Worm (Caenorhabditis elegans) whole organism, L4/young adult: ENCODE measurements around the gene ccep-135.

Experiments
- W03F9.2 ChIP-seq: fragments of 150-350 bp; optimal IDR thresholded peaks from 2 replicates; lab custom pipeline; 2014; ENCODE audit warnings: missing biosample characterization, missing genetic modification characterization
- dao-5 ChIP-seq: sonication (generic microtip); optimal IDR thresholded peaks from 2 replicates; lab custom pipeline; 2016; ENCODE audit warnings: missing genotype, missing genetic modification characterization, moderate library complexity, missing compliant biosample characterization
- him-1 ChIP-seq: sonication (generic microtip); optimal IDR thresholded peaks from 2 replicates; lab custom pipeline; 2016; ENCODE audit warnings: missing genotype, missing genetic modification reagents, missing genetic modification characterization, missing compliant biosample characterization

The ccep-135 gene

DNA sequence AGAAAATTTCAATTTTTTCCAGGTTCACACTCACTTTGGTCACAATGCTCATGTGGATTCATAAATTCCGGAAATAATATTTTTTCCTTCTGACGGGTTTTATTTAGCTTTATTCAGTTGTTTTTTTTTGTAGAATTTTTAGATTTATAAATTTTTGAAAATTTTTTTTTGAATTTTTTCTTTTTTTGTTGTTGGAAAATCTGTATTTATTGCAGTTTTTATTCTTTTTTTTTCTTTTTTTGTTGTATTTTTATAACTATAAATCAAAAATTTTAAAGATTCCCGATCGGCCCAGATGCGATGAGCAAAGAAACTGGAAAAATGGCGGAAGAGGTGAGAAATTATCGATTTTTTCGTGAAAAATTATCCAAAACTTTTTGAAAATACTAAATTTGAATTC is at the start of gene ccep-135:
ccep-135 (plus strand) TSS at position 301 of the 400 bp plus-strand sequence.
- TF ChIP-seq him-1 (tag; lab: Kevin White, UChicago), result no peak
- TF ChIP-seq W03F9.2 (tag; lab: Kevin White, UChicago), result no peak
- TF ChIP-seq dao-5 (tag; lab: Kevin White, UChicago), result no peak

DNA sequence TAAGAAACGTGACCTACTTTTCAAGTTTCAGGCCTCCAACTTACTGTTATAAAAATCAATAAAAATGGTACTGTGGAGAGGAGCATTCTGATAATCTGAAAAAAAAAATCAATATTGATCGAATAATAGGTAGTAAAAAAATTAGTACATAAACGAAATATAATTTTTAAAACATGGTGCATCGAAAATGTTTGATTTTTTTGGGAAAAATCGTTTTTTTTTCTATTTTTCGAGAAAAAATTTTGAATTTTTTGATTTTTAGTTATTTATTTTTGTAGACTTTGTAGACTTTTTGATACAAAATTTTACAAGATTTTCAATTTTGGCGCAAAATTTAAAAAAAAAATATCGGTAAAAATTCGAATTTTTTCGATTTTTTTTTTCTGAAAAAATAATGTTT is 44.6 kb upstream of the ccep-135 start, which contains the start of gene cutl-25:
cutl-25 (minus strand) TSS at position 101 of the 400 bp plus-strand sequence.
- no peak for TF ChIP-seq dao-5 (tag; lab: Kevin White, UChicago)
- TF ChIP-seq W03F9.2 (tag; lab: Kevin White, UChicago), result no peak
- TF ChIP-seq him-1 (tag; lab: Kevin White, UChicago), result no peak

DNA sequence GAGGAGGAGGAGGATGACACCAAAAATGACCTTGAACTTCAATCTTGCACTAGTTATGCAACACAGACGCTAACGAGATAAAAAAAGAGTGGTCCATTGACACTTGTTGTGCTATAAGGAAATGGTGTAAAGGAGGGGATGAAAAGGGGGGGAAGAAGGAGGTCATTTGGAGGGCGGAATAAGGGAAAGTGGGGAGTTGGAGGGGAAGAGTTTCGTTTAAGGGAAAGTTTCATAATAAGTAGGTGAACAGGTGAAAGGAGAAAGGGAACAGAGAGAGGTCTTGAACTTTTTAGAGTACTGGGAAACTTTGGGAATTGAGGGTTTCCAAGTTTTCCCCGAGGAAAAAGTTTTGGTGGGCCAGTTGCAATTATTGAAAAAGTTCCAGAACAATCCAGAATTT is 43.8 kb upstream of the ccep-135 start:
- TF ChIP-seq W03F9.2 (tag; lab: Kevin White, UChicago), result no peak
- TF ChIP-seq him-1 (tag; lab: Kevin White, UChicago), result no peak
- TF ChIP-seq dao-5 (tag; lab: Kevin White, UChicago), result no peak

DNA sequence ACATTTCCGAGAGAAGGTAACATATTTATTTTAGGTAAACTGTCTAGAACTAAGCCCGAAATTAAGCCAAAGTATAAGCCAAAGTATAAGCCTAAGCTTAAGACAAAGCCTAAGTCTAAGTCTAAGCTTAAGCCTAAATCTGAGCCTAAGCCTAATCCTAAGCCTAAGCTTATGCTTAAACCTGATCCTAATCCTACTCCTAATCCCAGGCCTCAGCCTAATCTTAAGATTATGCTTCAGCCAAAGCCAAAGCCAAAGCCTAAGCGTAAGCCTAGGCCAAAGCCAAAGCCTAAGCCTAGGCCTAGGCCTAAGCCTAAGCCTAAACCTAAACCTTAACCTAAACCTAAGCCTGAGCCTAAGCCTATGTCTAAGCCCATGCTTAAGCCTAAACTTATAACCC is 35.8 kb upstream of the ccep-135 start:
- TF ChIP-seq him-1 (tag; lab: Kevin White, UChicago) (no peak), dao-5 (tag; lab: Kevin White, UChicago) (no peak), W03F9.2 (tag; lab: Kevin White, UChicago) (no peak)

DNA sequence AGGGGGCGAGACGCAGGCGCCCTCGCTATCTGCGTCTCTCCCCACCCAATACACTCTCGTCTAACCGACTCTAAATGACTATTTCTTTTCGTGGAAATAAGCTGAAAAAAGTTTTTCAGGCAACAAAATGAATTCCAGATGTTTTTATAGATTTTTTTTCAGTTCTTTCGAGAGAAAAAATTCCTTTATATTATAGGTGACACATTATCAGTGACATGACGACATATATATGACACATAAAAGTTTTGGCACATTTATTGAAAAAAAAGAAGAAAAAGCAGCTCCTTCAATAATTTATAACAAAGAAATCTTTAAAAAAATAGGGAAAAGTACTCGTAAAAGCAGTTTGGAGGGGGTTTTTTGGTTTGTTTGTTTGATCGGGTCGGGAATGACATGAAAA is 31.4 kb upstream of the ccep-135 start, which contains the start of gene fipr-29:
fipr-29 (minus strand) TSS at position 101 of the 400 bp plus-strand sequence.
- TF ChIP-seq W03F9.2 (tag; lab: Kevin White, UChicago) (no peak), him-1 (tag; lab: Kevin White, UChicago) (no peak), dao-5 (tag; lab: Kevin White, UChicago) (no peak)

DNA sequence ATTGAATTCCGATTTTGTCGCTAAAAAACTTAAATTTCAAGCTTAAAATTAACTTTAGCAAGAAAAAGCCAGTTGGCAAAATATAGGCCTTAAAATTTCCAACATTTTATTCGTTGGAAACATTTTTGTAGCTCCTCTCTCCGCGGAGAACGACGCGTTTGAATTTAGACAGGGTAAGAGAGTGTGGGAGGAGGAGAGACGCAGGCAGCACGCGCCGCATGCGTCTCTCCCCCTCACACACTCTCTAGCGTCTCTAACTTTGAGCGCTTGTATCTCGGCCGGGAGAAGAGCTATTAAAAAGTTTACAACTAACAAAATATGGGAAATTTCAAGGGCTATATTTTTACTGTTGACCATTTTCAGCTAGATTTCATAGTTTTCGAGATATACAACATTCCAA is 30.4 kb upstream of the ccep-135 start:
- TF ChIP-seq W03F9.2 (tag; lab: Kevin White, UChicago), result no peak
- TF ChIP-seq him-1 (tag; lab: Kevin White, UChicago), result no peak
- no peak for TF ChIP-seq dao-5 (tag; lab: Kevin White, UChicago)

DNA sequence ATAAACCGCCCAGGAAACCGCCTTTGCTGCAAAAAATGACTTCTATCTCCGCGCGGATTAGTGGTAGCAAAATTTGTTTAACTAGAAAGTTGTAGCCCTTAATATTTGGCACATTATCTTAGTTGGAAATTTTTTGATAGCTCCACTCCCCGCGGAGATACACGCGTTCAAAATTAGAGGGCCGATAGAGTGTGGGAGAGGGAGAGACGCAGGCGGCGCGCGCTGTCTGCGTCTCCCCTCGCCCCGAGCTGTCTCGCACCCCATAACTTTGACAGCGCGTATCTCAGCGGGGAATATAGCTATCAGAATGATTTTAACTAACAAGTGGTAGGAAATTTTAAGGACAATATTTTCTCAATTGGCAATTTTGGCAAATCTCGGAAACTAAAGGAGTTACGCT is 28.6 kb upstream of the ccep-135 start:
- no peak for TF ChIP-seq W03F9.2 (tag; lab: Kevin White, UChicago)
- TF ChIP-seq him-1 (tag; lab: Kevin White, UChicago), result no peak
- TF ChIP-seq dao-5 (tag; lab: Kevin White, UChicago), result no peak

DNA sequence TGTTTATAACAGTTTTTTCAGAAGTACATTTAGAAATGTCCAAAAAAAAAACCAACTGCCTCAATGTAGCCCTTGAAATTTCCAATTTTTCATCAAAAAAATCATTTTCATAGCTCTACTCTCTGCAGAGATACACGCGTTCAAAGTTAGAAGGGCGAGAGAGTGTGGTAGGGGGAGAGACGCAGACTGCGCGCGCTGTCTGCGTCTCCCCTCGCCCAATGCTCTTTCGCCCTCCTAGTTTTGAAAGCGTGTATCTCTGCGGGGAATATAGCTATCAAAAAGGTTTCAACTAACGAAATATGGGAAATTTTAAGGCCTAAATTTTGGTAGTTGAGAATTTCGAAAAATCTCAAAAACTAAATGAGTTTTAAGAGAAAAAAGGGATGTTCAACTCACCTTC is 28.1 kb upstream of the ccep-135 start:
- TF ChIP-seq him-1 (tag; lab: Kevin White, UChicago) (no peak), W03F9.2 (tag; lab: Kevin White, UChicago) (no peak)

DNA sequence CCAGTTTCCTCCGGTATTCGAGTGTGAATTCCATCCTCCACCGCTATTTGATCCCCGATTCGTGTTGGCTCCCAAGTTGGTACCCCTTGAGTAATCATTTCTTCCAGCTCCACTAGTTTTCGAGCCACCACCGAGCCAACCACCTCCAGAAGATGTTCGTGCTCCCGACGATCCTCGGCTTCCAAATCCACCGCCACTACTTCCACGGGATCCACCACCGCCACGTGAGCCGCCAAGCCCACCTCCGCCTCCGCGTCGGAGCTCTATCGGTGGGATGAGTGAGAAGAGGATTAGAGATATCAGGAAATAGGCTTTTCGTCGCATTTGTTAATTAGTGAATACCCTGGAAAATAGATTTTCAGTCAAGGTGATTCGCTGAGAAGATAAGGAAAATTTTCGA is 27.7 kb upstream of the ccep-135 start, which contains the start of gene H06I04.6:
H06I04.6 (minus strand) TSS at position 345 of the 400 bp plus-strand sequence.
- no peak for TF ChIP-seq him-1 (tag; lab: Kevin White, UChicago)
- no peak for TF ChIP-seq W03F9.2 (tag; lab: Kevin White, UChicago)
- no peak for TF ChIP-seq dao-5 (tag; lab: Kevin White, UChicago)

DNA sequence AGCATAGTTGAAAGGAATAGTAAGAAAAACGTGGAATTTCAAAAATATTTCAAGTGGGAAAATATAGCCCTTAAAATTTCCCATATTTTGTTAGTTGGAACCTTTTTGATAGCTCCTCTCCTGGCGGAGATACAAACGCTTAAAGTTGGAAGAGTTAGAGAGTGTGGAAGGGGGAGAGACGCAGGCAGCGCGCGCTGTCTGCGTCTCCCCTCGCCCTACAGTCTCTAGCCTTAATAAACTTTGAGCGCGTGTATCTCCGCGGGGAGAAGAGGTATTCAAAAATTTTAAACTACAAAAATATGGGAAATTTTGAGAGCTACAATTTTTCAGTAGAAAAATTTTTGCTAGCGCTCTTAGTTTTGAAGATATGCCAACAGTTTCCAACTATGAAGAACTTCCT is 27.1 kb upstream of the ccep-135 start:
- TF ChIP-seq W03F9.2 (tag; lab: Kevin White, UChicago) (no peak), him-1 (tag; lab: Kevin White, UChicago) (no peak), dao-5 (tag; lab: Kevin White, UChicago) (no peak)

DNA sequence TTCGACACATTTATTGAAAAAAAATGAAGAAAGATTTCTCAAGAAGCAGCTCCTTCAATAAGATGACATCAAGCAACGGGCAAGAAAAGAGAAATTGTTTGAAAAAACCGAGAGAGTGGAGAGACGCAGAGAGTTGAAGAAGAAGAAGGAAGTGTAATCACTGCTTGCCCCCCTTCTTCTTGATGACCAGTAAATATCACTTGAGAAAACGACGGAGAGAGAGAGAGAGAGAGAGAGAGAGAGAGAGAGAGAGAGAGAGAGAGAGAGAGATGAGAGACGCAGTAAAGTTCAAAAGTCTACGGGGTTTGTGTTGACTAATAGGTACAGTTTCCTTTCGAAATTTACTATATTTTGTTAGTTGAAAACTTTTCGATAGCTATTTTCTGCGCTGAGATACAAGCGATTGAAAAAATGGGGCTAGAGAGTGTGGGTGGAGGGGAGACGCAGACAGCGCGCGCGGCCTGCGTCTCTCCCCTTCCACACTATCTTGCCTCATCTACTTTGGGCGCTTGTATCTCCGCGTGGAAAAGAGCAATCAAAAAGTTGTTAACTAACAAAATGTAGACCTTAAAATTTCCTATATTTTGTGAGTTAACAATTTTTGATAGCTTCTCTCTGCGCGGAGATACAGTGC is 25.7 kb upstream of the ccep-135 start:
- TF ChIP-seq W03F9.2 (tag; lab: Kevin White, UChicago), result peak; percentile 47
- TF ChIP-seq him-1 (tag; lab: Kevin White, UChicago), result no peak

DNA sequence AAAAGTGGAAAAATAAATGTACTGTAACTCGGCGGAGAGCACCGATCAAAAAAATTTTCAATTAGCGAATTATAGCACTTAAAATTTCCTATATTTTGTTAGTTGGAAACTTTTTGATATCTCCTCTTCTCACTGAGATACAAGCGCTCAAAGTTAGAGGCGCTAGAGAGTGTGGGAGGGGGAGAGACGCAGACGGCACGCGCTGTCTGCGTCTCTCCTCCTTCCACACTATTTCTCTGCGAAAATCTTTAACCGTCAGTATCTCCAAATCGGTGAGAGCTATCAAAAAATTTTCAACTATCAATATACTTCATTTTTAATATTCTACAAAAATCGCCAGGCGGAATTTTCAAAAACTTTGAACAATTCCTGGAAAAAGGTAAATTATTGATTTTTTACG is 24.9 kb upstream of the ccep-135 start:
- no peak for TF ChIP-seq dao-5 (tag; lab: Kevin White, UChicago)
- no peak for TF ChIP-seq him-1 (tag; lab: Kevin White, UChicago)
- TF ChIP-seq W03F9.2 (tag; lab: Kevin White, UChicago), result no peak

DNA sequence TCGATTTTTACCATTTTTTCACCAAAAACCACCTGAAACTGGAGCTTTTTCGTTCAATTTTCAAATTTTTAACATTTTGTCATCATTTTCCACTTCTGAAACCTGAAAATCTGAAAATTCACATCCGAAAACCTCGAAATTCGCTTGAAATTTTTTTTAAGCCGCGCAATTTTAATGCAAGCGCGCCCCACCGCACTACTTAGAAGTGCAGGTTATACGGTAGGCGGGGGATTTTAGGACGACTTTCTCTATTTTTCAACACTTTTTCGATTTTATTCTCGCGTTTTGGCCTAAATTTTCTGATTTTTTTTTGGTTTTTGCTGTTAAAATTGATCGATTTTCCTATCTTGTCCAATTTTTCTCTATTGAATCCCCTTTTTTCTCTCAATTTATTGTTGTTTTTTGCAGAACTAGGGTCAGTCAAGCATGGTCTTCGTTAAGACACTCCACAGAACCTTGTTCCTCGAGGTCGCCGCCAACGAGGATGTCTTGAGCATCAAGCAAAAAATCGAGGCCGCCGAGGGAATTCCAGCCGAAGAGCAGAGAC is 23.7 kb upstream of the ccep-135 start, which contains the start of gene ubl-1:
ubl-1 (plus strand) TSS at position 402 of the 547 bp plus-strand sequence.
- TF ChIP-seq dao-5 (tag; lab: Kevin White, UChicago), result no peak
- TF ChIP-seq him-1 (tag; lab: Kevin White, UChicago), result peak; percentile 26
- TF ChIP-seq W03F9.2 (tag; lab: Kevin White, UChicago), result peak; percentile 87

DNA sequence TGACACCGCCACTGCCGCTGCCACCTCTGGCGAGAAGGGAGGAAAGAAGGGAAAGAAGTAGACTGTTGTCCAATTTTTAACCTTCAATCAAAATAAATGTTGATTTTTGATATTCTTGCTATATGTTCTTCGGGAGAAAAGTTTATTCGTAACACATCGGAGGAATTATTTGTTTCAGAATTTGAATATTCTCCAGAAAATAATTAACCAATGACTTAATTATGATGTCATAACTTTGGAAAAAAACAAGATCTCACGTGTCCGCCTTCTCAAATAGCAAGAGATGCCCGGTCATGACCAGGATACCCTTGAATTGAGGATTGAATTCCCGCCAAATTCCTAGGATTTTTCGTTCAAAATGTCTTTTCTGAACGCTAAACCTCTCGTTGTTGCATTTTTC is 22.6 kb upstream of the ccep-135 start:
- TF ChIP-seq dao-5 (tag; lab: Kevin White, UChicago) (no peak), him-1 (tag; lab: Kevin White, UChicago) (no peak), W03F9.2 (tag; lab: Kevin White, UChicago) (no peak)
